Worm (Caenorhabditis elegans): ENCODE results near the gene gpd-3.

Gene gpd-3

DNA sequence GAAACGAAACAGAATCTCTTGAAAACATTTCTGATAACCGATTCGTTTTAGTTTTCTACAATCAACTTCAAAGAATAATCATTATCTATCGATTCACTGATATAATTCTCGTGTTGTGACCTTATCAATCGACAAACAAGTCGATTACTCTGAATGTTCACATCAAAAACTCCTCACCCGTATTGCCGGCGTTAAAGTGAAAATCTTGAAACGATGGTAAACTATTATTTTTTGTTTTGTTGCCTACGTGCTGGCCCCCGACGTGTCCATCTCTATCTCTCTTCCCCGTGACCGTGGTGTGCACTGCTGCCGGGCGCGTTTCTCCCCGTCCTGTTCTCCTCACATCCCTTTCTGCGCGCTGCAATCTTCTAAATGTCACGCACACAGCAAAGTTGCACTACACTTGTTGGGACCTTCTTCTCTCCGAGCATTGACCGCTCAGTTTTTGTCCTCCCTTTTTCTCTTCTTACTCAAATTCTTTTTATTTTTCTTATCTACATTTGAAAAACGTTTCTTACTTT lies 23.2 kb downstream of the gpd-3 start (continued):
- TF ChIP-seq lir-3 (tag; optimal IDR thresholded peaks at IDR 0.05) (no peak), F10B5.3 (tag; optimal IDR thresholded peaks at IDR 0.05) (no peak), nhr-41 (GFP tag; IDR thresholded peaks at IDR 0.05) (no peak), daf-16 (GFP tag; optimal IDR thresholded peaks at IDR 0.05) (peak in 1 of 2 experiments; percentile 48), daf-16 (tag; optimal IDR thresholded peaks at IDR 0.05) (peak; percentile 96), ceh-82 (tag; optimal IDR thresholded peaks at IDR 0.05) (no peak), vab-7 (GFP tag; IDR thresholded peaks at IDR 0.05) (no peak), ces-1 (GFP tag; optimal IDR thresholded peaks at IDR 0.05) (no peak), dmd-9 (GFP tag; IDR thresholded peaks at IDR 0.05) (no peak), ztf-7 (tag; optimal IDR thresholded peaks at IDR 0.05) (no peak), snpc-4 (tag; optimal IDR thresholded peaks at IDR 0.05) (no peak), Y75B8A.6 (GFP tag; IDR thresholded peaks at IDR 0.05) (no peak), zfp-2 (tag; optimal IDR thresholded peaks at IDR 0.05) (no peak), madf-5 (GFP tag; IDR thresholded peaks at IDR 0.05) (no peak), zip-2 (tag; optimal IDR thresholded peaks at IDR 0.05) (no peak), ceh-20 (GFP tag; IDR thresholded peaks at IDR 0.05) (no peak), nhr-76 (tag; optimal IDR thresholded peaks at IDR 0.05) (no peak), mes-2 (tag; optimal IDR thresholded peaks at IDR 0.05; ENCODE audit: poor library complexity, severe bottlenecking) (peak; percentile 4), mxl-2 (GFP tag; conservative IDR thresholded peaks at IDR 0.05) (0 out of 2 replicates have a peak, but pooled peaks have one; percentile 26), lin-1 (GFP tag; IDR thresholded peaks at IDR 0.05) (peak; percentile 9; the same call in 1 of the 2 replicates), nhr-25 (tag; optimal IDR thresholded peaks at IDR 0.05; ENCODE audit: borderline replicate concordance, insufficient read depth) (no peak), mdt-29 (GFP tag; IDR thresholded peaks at IDR 0.05) (no peak), nhr-10 (tag; optimal IDR thresholded peaks at IDR 0.05) (peak; percentile 29), egl-43 (GFP tag; IDR thresholded peaks at IDR 0.05) (no peak), duxl-1 (tag; optimal IDR thresholded peaks at IDR 0.05; ENCODE audit: poor library complexity) (no peak), skn-1 (tag; optimal IDR thresholded peaks at IDR 0.05) (no peak), lim-7 (GFP tag; IDR thresholded peaks at IDR 0.05) (no peak), F49E8.2 (tag; optimal IDR thresholded peaks at IDR 0.05; ENCODE audit: borderline replicate concordance) (no peak), snpc-1.2 (GFP tag; IDR thresholded peaks at IDR 0.05) (no peak), dmd-6 (GFP tag; IDR thresholded peaks at IDR 0.05) (peak; percentile 60), lin-38 (GFP tag; IDR thresholded peaks at IDR 0.05) (no peak), T26A8.4 (GFP tag; IDR thresholded peaks at IDR 0.05) (peak; percentile 55), R02D3.7 (tag; optimal IDR thresholded peaks at IDR 0.05) (no peak), lsy-2 (tag; optimal IDR thresholded peaks at IDR 0.05) (peak in 1 of 2 experiments; percentile 40), nhr-102 (tag; optimal IDR thresholded peaks at IDR 0.05) (peak; percentile 39), lin-39 (tag; optimal IDR thresholded peaks at IDR 0.05) (no peak), nhr-237 (tag; optimal IDR thresholded peaks at IDR 0.05) (no peak), madf-9 (GFP tag; conservative IDR thresholded peaks at IDR 0.05) (no peak), nhr-11 (tag; optimal IDR thresholded peaks at IDR 0.05) (peak; percentile 57), saeg-2 (GFP tag; IDR thresholded peaks at IDR 0.05) (no peak), ceh-32 (tag; optimal IDR thresholded peaks at IDR 0.05; ENCODE audit: poor library complexity) (no peak), mxl-3 (GFP tag; optimal IDR thresholded peaks at IDR 0.05) (peak; percentile 21), pqm-1 (tag; optimal IDR thresholded peaks at IDR 0.05) (peak; percentile 61), aly-2 (tag; optimal IDR thresholded peaks at IDR 0.05) (no peak), hif-1 (tag; optimal IDR thresholded peaks at IDR 0.05) (peak; percentile 91 to 100), unc-62 (GFP tag; optimal IDR thresholded peaks at IDR 0.05 in 1 of 2) (peak in 1 of 2 experiments; percentile 91), unc-62 (tag; optimal IDR thresholded peaks at IDR 0.05) (no peak), dpl-1 (GFP tag; optimal IDR thresholded peaks at IDR 0.05) (no peak), nhr-6 (tag; optimal IDR thresholded peaks at IDR 0.05) (no peak), F44E2.7 (GFP tag; IDR thresholded peaks at IDR 0.05) (no peak), F37D6.2 (tag; optimal IDR thresholded peaks at IDR 0.05) (no peak), mep-1 (tag; optimal IDR thresholded peaks at IDR 0.05) (peak; percentile 69)
